Fruit fly (Drosophila melanogaster): ENCODE data around the gene stumps.

stumps gene

dm6 chr3R:14557480-14558354 lies 19.3 kb upstream of the stumps start, which contains the start of gene Pde6 (continued):
- TF ChIP-seq dsf (GFP tag; optimal IDR thresholded peaks at IDR 0.05; ENCODE audit: borderline replicate concordance), result no peak
- no peak for TF ChIP-seq GATAd (GFP tag; optimal IDR thresholded peaks at IDR 0.05)
- no peak for TF ChIP-seq HLH106 (tag; optimal IDR thresholded peaks at IDR 0.05)
- TF ChIP-seq foxo (GFP tag; optimal IDR thresholded peaks at IDR 0.05), result no peak
- no peak for TF ChIP-seq br (GFP tag; optimal IDR thresholded peaks at IDR 0.05)
- TF ChIP-seq Mio (GFP tag; optimal IDR thresholded peaks at IDR 0.05), result no peak
- no peak for TF ChIP-seq sage (GFP tag; optimal IDR thresholded peaks at IDR 0.05)

DNA sequence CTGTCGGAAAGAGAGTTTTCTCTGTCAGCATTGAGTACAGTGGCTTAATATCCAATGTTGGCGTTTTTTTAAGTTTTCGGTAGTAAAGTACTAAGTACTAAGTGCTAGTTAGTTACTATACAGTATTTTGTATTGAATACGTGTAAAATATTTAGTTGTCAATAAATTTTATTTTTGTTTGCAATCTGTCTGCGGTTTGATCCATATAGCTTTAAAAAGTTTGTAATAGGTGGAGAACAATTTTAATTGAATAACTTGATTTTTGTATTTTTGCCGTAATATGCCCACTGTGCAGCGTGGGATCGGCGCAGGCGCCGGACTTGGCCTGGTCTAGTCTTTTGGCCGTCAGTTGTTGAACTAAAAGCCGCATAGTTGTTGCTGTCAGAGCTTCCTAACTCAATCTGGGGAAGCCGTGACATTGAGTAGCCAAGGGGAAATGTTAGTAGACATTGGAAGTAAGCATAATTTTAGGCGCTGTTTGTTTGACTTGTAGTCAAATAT lies 18.6 kb upstream of the stumps start:
- TF ChIP-seq Vsx2 (GFP tag; optimal IDR thresholded peaks at IDR 0.05; ENCODE audit: partially characterized antibody) (no peak), Abd-B (GFP tag; optimal IDR thresholded peaks at IDR 0.05) (no peak), usp (GFP tag; optimal IDR thresholded peaks at IDR 0.05) (no peak), fru (GFP tag; optimal IDR thresholded peaks at IDR 0.05) (peak; percentile 46), CG9705 (GFP tag; optimal IDR thresholded peaks at IDR 0.05) (peak; percentile 11), h (GFP tag; optimal IDR thresholded peaks at IDR 0.05) (peak; percentile 42), woc (GFP tag; optimal IDR thresholded peaks at IDR 0.05) (no peak), Dfd (GFP tag; optimal IDR thresholded peaks at IDR 0.05) (no peak), jim (GFP tag; optimal IDR thresholded peaks at IDR 0.05) (no peak), HLH106 (tag; optimal IDR thresholded peaks at IDR 0.05) (no peak), dmrt93B (GFP tag; optimal IDR thresholded peaks at IDR 0.05) (peak; percentile 24), psq (GFP tag; optimal IDR thresholded peaks at IDR 0.05) (no peak), foxo (GFP tag; optimal IDR thresholded peaks at IDR 0.05) (peak in 1 of 2 experiments; percentile 57), sage (GFP tag; optimal IDR thresholded peaks at IDR 0.05) (no peak), dl (GFP tag; optimal IDR thresholded peaks at IDR 0.05; ENCODE audit: insufficient read depth in 1 of 2, partially characterized antibody in 2 of 2) (no peak), CrebA (GFP tag; optimal IDR thresholded peaks at IDR 0.05; ENCODE audit: borderline replicate concordance) (no peak), Myc (optimal IDR thresholded peaks at IDR 0.05) (no peak), br (GFP tag; optimal IDR thresholded peaks at IDR 0.05) (peak; percentile 43), Sp1 (GFP tag; optimal IDR thresholded peaks at IDR 0.05) (peak; percentile 43), OdsH (GFP tag; optimal IDR thresholded peaks at IDR 0.05) (peak; percentile 29), Hr78 (GFP tag; optimal IDR thresholded peaks at IDR 0.05) (no peak), N (GFP tag; optimal IDR thresholded peaks at IDR 0.05) (no peak), rgr (GFP tag; optimal IDR thresholded peaks at IDR 0.05) (peak; percentile 32), ey (GFP tag; optimal IDR thresholded peaks at IDR 0.05) (peak; percentile 10), sv (GFP tag; optimal IDR thresholded peaks at IDR 0.05) (peak; percentile 85), Hr83 (GFP tag; optimal IDR thresholded peaks at IDR 0.05; ENCODE audit: poor library complexity, severe bottlenecking) (no peak)

DNA sequence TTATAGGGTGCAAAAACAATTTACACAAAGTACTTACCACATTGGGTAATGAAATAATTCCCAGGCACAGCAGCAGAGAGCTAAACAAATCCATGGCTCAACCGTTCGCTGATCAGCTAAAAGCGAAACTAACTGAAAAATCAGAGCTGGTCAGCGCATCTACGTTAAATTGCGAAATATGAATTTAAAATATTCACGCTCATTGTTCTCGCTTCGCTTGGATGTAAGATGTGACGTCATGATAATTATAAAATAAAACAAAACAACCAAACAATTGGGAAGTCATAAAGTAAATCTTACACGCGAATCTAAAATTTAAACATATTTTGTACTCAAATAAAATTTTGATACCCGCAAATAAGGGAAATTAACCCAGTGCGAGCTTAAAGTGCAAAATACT lies 17.1 kb upstream of the stumps start, which contains the start of gene CG14854:
CG14854 (minus strand) TSS at position 101 of the 400 bp plus-strand sequence.
- TF ChIP-seq dmrt93B (GFP tag; optimal IDR thresholded peaks at IDR 0.05), result no peak
- no peak for TF ChIP-seq Abd-B (GFP tag; optimal IDR thresholded peaks at IDR 0.05)
- no peak for TF ChIP-seq fru (GFP tag; optimal IDR thresholded peaks at IDR 0.05)

dm6 chr3R:14560635-14561034 lies 16.4 kb upstream of the stumps start, which contains the start of gene Jig:
Gene Jig, plus strand, starts transcription at chr3R:14560935.
- TF ChIP-seq Hr78 (GFP tag; optimal IDR thresholded peaks at IDR 0.05) (no peak), fru (GFP tag; optimal IDR thresholded peaks at IDR 0.05) (no peak), Vsx2 (GFP tag; optimal IDR thresholded peaks at IDR 0.05; ENCODE audit: partially characterized antibody) (no peak), CrebA (GFP tag; optimal IDR thresholded peaks at IDR 0.05; ENCODE audit: borderline replicate concordance) (no peak), ey (GFP tag; optimal IDR thresholded peaks at IDR 0.05) (no peak), brk (GFP tag; optimal IDR thresholded peaks at IDR 0.05) (no peak), Dfd (GFP tag; optimal IDR thresholded peaks at IDR 0.05) (no peak), HLH106 (tag; optimal IDR thresholded peaks at IDR 0.05) (no peak), Rel (GFP tag; optimal IDR thresholded peaks at IDR 0.05) (no peak), Rel (tag; optimal IDR thresholded peaks at IDR 0.05) (no peak), tai (GFP tag; optimal IDR thresholded peaks at IDR 0.05) (no peak), psq (GFP tag; optimal IDR thresholded peaks at IDR 0.05) (no peak), Jra (GFP tag; optimal IDR thresholded peaks at IDR 0.05) (no peak), dsf (GFP tag; optimal IDR thresholded peaks at IDR 0.05; ENCODE audit: borderline replicate concordance) (no peak), CG32264 (GFP tag; optimal IDR thresholded peaks at IDR 0.05) (no peak), Hr83 (GFP tag; optimal IDR thresholded peaks at IDR 0.05; ENCODE audit: poor library complexity, severe bottlenecking) (no peak), Abd-B (GFP tag; optimal IDR thresholded peaks at IDR 0.05) (no peak), lola (GFP tag; optimal IDR thresholded peaks at IDR 0.05) (no peak), GATAd (GFP tag; optimal IDR thresholded peaks at IDR 0.05) (no peak), dmrt93B (GFP tag; optimal IDR thresholded peaks at IDR 0.05) (no peak)

Data from whole organism, wandering third instar larva.